Fruit fly (Drosophila melanogaster) whole organism, embryonic: Measurements from ENCODE around the gene CG7903.

Source experiments
- C15 ChIP-seq: fragments of 200-800 bp; sonication (Bioruptor generic); IDR thresholded peaks from 3 replicates; pipeline ENCODE4 v1.3.6; 2022; ENCODE audit warnings: missing biosample characterization, missing genetic modification characterization
- CG1024 ChIP-seq: fragments of 200-800 bp; sonication (Bioruptor generic); IDR thresholded peaks from 2 replicates; pipeline ENCODE4 v1.3.6; 2022; ENCODE audit warnings: missing biosample characterization, missing genetic modification characterization
- CG10274 ChIP-seq: fragments of 200-800 bp; sonication (Bioruptor generic); optimal IDR thresholded peaks from 3 replicates; lab custom pipeline; 2017; ENCODE audit warnings: missing biosample characterization, mild to moderate bottlenecking, missing genetic modification characterization
- CG13894 ChIP-seq: fragments of 200-800 bp; sonication (Bioruptor generic); optimal IDR thresholded peaks from 3 replicates; lab custom pipeline; 2018; ENCODE audit warnings: missing biosample characterization, mild to moderate bottlenecking, missing genetic modification characterization, moderate library complexity
- CG16863 ChIP-seq: fragments of 200-800 bp; sonication (Bioruptor generic); optimal IDR thresholded peaks from 3 replicates; lab custom pipeline; 2016; ENCODE audit warnings: missing biosample characterization, missing genetic modification characterization
- CG17359 ChIP-seq: fragments of 200-800 bp; sonication (Bioruptor generic); optimal IDR thresholded peaks from 3 replicates; lab custom pipeline; 2018; ENCODE audit warnings: missing biosample characterization, mild to moderate bottlenecking, missing genetic modification characterization, moderate library complexity
- CG2712 ChIP-seq: fragments of 200-800 bp; optimal IDR thresholded peaks from 3 replicates; lab custom pipeline; 2019; ENCODE audit warnings: missing biosample characterization, mild to moderate bottlenecking, missing genetic modification characterization, moderate library complexity
- CG2889 ChIP-seq: fragments of 200-800 bp; sonication (Bioruptor generic); IDR thresholded peaks from 3 replicates; pipeline ENCODE4 v1.3.6; 2022; ENCODE audit warnings: missing biosample characterization, missing genetic modification characterization
- CG4854 ChIP-seq: fragments of 200-800 bp; sonication (Bioruptor generic); optimal IDR thresholded peaks from 2 replicates; lab custom pipeline; 2016; ENCODE audit warnings: missing biosample characterization, missing genetic modification characterization, inconsistent platforms
- CG7372 ChIP-seq: fragments of 200-800 bp; sonication (Bioruptor generic); IDR thresholded peaks from 2 replicates; pipeline ENCODE4 v1.3.6; 2022; ENCODE audit warnings: missing biosample characterization, missing genetic modification characterization
- CG7745 ChIP-seq: fragments of 200-800 bp; sonication (Bioruptor generic); optimal IDR thresholded peaks from 2 replicates; lab custom pipeline; 2018; ENCODE audit warnings: missing biosample characterization, mild to moderate bottlenecking, missing genetic modification characterization, moderate library complexity
- CG7839 ChIP-seq: fragments of 200-800 bp; sonication (Bioruptor generic); optimal IDR thresholded peaks from 3 replicates; lab custom pipeline; 2018; ENCODE audit warnings: missing biosample characterization, mild to moderate bottlenecking, missing genetic modification characterization, moderate library complexity
- CG8089 ChIP-seq: fragments of 200-800 bp; sonication (Bioruptor generic); optimal IDR thresholded peaks from 3 replicates; lab custom pipeline; 2016; ENCODE audit warnings: missing biosample characterization, missing genetic modification characterization
- CG9215 ChIP-seq: fragments of 200-800 bp; sonication (Bioruptor generic); IDR thresholded peaks from 2 replicates; pipeline ENCODE4 v1.3.6; 2022; ENCODE audit warnings: missing biosample characterization, missing genetic modification characterization
- CoRest ChIP-seq: fragments of 200-800 bp; sonication (Bioruptor generic); optimal IDR thresholded peaks from 3 replicates; lab custom pipeline; 2018; ENCODE audit warnings: missing biosample characterization, mild to moderate bottlenecking, missing genetic modification characterization, moderate library complexity
- Deaf1 ChIP-seq: fragments of 200-800 bp; optimal IDR thresholded peaks from 3 replicates; lab custom pipeline; 2019; ENCODE audit warnings: missing biosample characterization, mild to moderate bottlenecking, missing genetic modification characterization, moderate library complexity
- Dip2 ChIP-seq: fragments of 200-800 bp; sonication (Bioruptor generic); IDR thresholded peaks from 2 replicates; pipeline ENCODE4 v1.3.6; 2022; ENCODE audit warnings: missing biosample characterization, missing genetic modification characterization
- Dref ChIP-seq: fragments of 200-800 bp; sonication (Bioruptor generic); IDR thresholded peaks from 2 replicates; pipeline ENCODE4 v1.3.6; 2022; ENCODE audit warnings: missing biosample characterization, missing genetic modification characterization
- E2f2 ChIP-seq: fragments of 200-800 bp; sonication (Bioruptor generic); IDR thresholded peaks from 2 replicates; pipeline ENCODE4 v1.3.6; 2022; ENCODE audit warnings: missing biosample characterization, missing genetic modification characterization
- Elba2 ChIP-seq: fragments of 200-800 bp; sonication (Bioruptor generic); optimal IDR thresholded peaks from 3 replicates; lab custom pipeline; 2016; ENCODE audit warnings: missing biosample characterization, missing genetic modification characterization
- Hey ChIP-seq: fragments of 200-800 bp; sonication (Bioruptor generic); optimal IDR thresholded peaks from 3 replicates; lab custom pipeline; 2018; ENCODE audit warnings: missing biosample characterization, mild to moderate bottlenecking, missing genetic modification characterization
- Lpt ChIP-seq: fragments of >200 bp; optimal IDR thresholded peaks from 2 replicates; lab custom pipeline; 2018; ENCODE audit warnings: missing biosample characterization, missing genetic modification characterization
- Nf-YC ChIP-seq: fragments of 200-800 bp; optimal IDR thresholded peaks from 3 replicates; lab custom pipeline; 2019; ENCODE audit warnings: missing biosample characterization, mild to moderate bottlenecking, missing genetic modification characterization, moderate library complexity
- Opbp ChIP-seq: fragments of 200-800 bp; sonication (Bioruptor generic); IDR thresholded peaks from 3 replicates; pipeline ENCODE4 v1.3.6; 2022; ENCODE audit warnings: missing biosample characterization, missing genetic modification characterization; ENCODE audit not compliant: partially characterized antibody
- bowl ChIP-seq: fragments of 200-800 bp; sonication (Bioruptor generic); IDR thresholded peaks from 2 replicates; pipeline ENCODE4 v1.3.6; 2022; ENCODE audit warnings: missing biosample characterization, missing genetic modification characterization
- cad ChIP-seq: fragments of >200 bp; optimal IDR thresholded peaks from 2 replicates; lab custom pipeline; 2017; ENCODE audit warnings: missing biosample characterization, missing genetic modification characterization
- caup ChIP-seq: fragments of 200-800 bp; sonication (Bioruptor generic); optimal IDR thresholded peaks from 3 replicates; lab custom pipeline; 2017; ENCODE audit warnings: missing biosample characterization, mild to moderate bottlenecking, missing genetic modification characterization, moderate library complexity; ENCODE audit not compliant: severe bottlenecking
- cwo ChIP-seq: fragments of 200-800 bp; sonication (Bioruptor generic); optimal IDR thresholded peaks from 3 replicates; lab custom pipeline; 2017; ENCODE audit warnings: missing biosample characterization, missing genetic modification characterization, mild to moderate bottlenecking, moderate library complexity, missing genetic modification reagents
- dysf ChIP-seq: fragments of 200-800 bp; sonication (Bioruptor generic); IDR thresholded peaks from 3 replicates; pipeline ENCODE4 v1.3.6; 2022; ENCODE audit warnings: missing biosample characterization, missing genetic modification characterization
- ems ChIP-seq: fragments of 200-800 bp; sonication (Bioruptor generic); optimal IDR thresholded peaks from 3 replicates; lab custom pipeline; 2016; ENCODE audit warnings: missing biosample characterization, missing genetic modification characterization
- exex ChIP-seq: fragments of 200-800 bp; sonication (Bioruptor generic); optimal IDR thresholded peaks from 4 replicates; lab custom pipeline; 2018; ENCODE audit warnings: missing biosample characterization, mild to moderate bottlenecking, missing genetic modification characterization, moderate library complexity
- eyg ChIP-seq: fragments of 200-800 bp; sonication (Bioruptor generic); optimal IDR thresholded peaks from 3 replicates; lab custom pipeline; 2016; ENCODE audit warnings: missing biosample characterization, missing genetic modification characterization
- fd102C ChIP-seq: fragments of 200-800 bp; sonication (Bioruptor generic); optimal IDR thresholded peaks from 2 replicates; lab custom pipeline; 2018; ENCODE audit warnings: missing biosample characterization, mild to moderate bottlenecking, missing genetic modification characterization, moderate library complexity
- fru ChIP-seq: fragments of >200 bp; optimal IDR thresholded peaks from 2 replicates; lab custom pipeline; 2017
- ftz-f1 ChIP-seq: fragments of 200-800 bp; sonication (Bioruptor generic); optimal IDR thresholded peaks from 2 replicates; lab custom pipeline; 2016; ENCODE audit warnings: missing biosample characterization, missing genetic modification characterization
- grn ChIP-seq: fragments of 200-800 bp; sonication (Bioruptor generic); optimal IDR thresholded peaks from 3 replicates; lab custom pipeline; 2017; ENCODE audit warnings: missing biosample characterization, missing genetic modification characterization
- jigr1 ChIP-seq: fragments of 200-800 bp; sonication (Bioruptor generic); IDR thresholded peaks from 3 replicates; pipeline ENCODE4 v1.3.6; 2022; ENCODE audit warnings: missing biosample characterization, missing genetic modification characterization
- kay ChIP-seq: fragments of 200-800 bp; sonication (Bioruptor generic); optimal IDR thresholded peaks from 2 replicates; lab custom pipeline; 2016; ENCODE audit warnings: missing biosample characterization, missing genetic modification characterization
- lab ChIP-seq: fragments of 200-800 bp; sonication (Bioruptor generic); optimal IDR thresholded peaks from 3 replicates; lab custom pipeline; 2017; ENCODE audit warnings: missing biosample characterization, missing genetic modification characterization, mild to moderate bottlenecking, moderate library complexity, missing genetic modification reagents
- lilli ChIP-seq: fragments of 200-800 bp; sonication (Bioruptor generic); optimal IDR thresholded peaks from 3 replicates; lab custom pipeline; 2016; ENCODE audit warnings: missing biosample characterization, missing genetic modification characterization
- mirr ChIP-seq: fragments of 200-800 bp; sonication (Bioruptor generic); optimal IDR thresholded peaks from 3 replicates; lab custom pipeline; 2018; ENCODE audit warnings: missing biosample characterization, mild to moderate bottlenecking, missing genetic modification characterization
- sd ChIP-seq: fragments of 200-800 bp; sonication (Bioruptor generic); optimal IDR thresholded peaks from 3 replicates; lab custom pipeline; 2018; ENCODE audit warnings: missing biosample characterization, mild to moderate bottlenecking, missing genetic modification characterization, moderate library complexity
- sqz ChIP-seq: fragments of 200-800 bp; sonication (Bioruptor generic); optimal IDR thresholded peaks from 3 replicates; lab custom pipeline; 2018; ENCODE audit warnings: missing biosample characterization, mild to moderate bottlenecking, missing genetic modification characterization
- sug ChIP-seq: fragments of 200-800 bp; optimal IDR thresholded peaks from 2 replicates; lab custom pipeline; 2019; ENCODE audit warnings: missing biosample characterization, mild to moderate bottlenecking, missing genetic modification characterization, moderate library complexity
- tll ChIP-seq, 2 experiments: fragments of 200-800 bp in 1 of 2; fragments of >200 bp in 1 of 2; sonication (Bioruptor generic) in 1 of 2; optimal IDR thresholded peaks; 2 replicates each; lab custom pipeline; 2017 to 2019; ENCODE audit warnings: missing biosample characterization in 2 of 2, missing genetic modification characterization in 2 of 2, mild to moderate bottlenecking in 1 of 2, moderate library complexity in 1 of 2
- zfh2 ChIP-seq: fragments of 200-800 bp; sonication (Bioruptor generic); optimal IDR thresholded peaks from 2 replicates; lab custom pipeline; 2016; ENCODE audit warnings: missing biosample characterization, missing genetic modification characterization

Gene CG7903

dm6 chr3R:30012602-30013489 is 17.8 kb upstream of the CG7903 start (continued):
- TF ChIP-seq CG7839 (tag; lab: Kevin White, UChicago) (peak; percentile 6), E2f2 (GFP tag; lab: Robert Waterston, UW) (no peak), CG2712 (tag; lab: Kevin White, UChicago) (no peak), CG9215 (GFP tag; lab: Robert Waterston, UW) (peak; percentile 27; the same call in 1 of the 2 replicates)

- TF ChIP-seq dysf (GFP tag; lab: Robert Waterston, UW) = no peak
- TF ChIP-seq Deaf1 (tag; lab: Kevin White, UChicago) = peak; percentile 53
- TF ChIP-seq CG7745 (tag; lab: Kevin White, UChicago) = no peak
- TF ChIP-seq cwo (GFP tag; lab: Kevin White, UChicago) = peak; percentile 20
- TF ChIP-seq CG2889 (GFP tag; lab: Robert Waterston, UW) = no peak
- peak; percentile 75 for TF ChIP-seq mirr (GFP tag; lab: Kevin White, UChicago)
- TF ChIP-seq Nf-YC (tag; lab: Kevin White, UChicago) = no peak
- TF ChIP-seq tll (GFP tag; optimal IDR thresholded peaks at IDR 0.05; lab: Kevin White, UChicago) = no peak
- no peak for TF ChIP-seq lab (GFP tag; lab: Kevin White, UChicago)
- TF ChIP-seq Hey (tag; lab: Kevin White, UChicago) = peak; percentile 63
- no peak for TF ChIP-seq lilli (GFP tag; lab: Kevin White, UChicago)
- TF ChIP-seq CG8089 (GFP tag; lab: Kevin White, UChicago) = no peak
- peak; percentile 88 for TF ChIP-seq exex (tag; lab: Kevin White, UChicago)
- peak; percentile 20 for TF ChIP-seq sug
- no peak for TF ChIP-seq Dip2 (GFP tag; lab: Robert Waterston, UW)
- TF ChIP-seq bowl (GFP tag; lab: Robert Waterston, UW) = no peak
- TF ChIP-seq fru (lab: Kevin White, UChicago) = no peak
- no peak for TF ChIP-seq fd102C (GFP tag; lab: Kevin White, UChicago)
- TF ChIP-seq sd = peak; percentile 8
- no peak for TF ChIP-seq Dref (GFP tag; lab: Robert Waterston, UW)
- TF ChIP-seq ems (GFP tag; lab: Kevin White, UChicago) = no peak
- TF ChIP-seq Opbp (GFP tag; lab: Robert Waterston, UW) = no peak
- no peak for TF ChIP-seq eyg (GFP tag; lab: Kevin White, UChicago)
- no peak for TF ChIP-seq zfh2 (GFP tag; lab: Kevin White, UChicago)
- TF ChIP-seq grn = peak; percentile 87
Measured at dm6 chr3R:30009173-30009572, 14.1 kb upstream of the CG7903 start, which contains the start of gene CG7912. Gene CG7912 (minus strand): TSS chr3R:30009189.

- no peak for TF ChIP-seq CG10274 (GFP tag; lab: Kevin White, UChicago)
- no peak for TF ChIP-seq Lpt
- no peak for TF ChIP-seq Elba2 (GFP tag; lab: Kevin White, UChicago)
- TF ChIP-seq CG16863 (GFP tag; lab: Kevin White, UChicago) = no peak
- no peak for TF ChIP-seq CG13894 (tag; lab: Kevin White, UChicago)
- TF ChIP-seq cwo (GFP tag; lab: Kevin White, UChicago) = no peak
- no peak for TF ChIP-seq CG7372 (GFP tag; lab: Robert Waterston, UW)
- TF ChIP-seq ftz-f1 (GFP tag; lab: Kevin White, UChicago) = no peak
- TF ChIP-seq cad = no peak
- TF ChIP-seq C15 (GFP tag; lab: Robert Waterston, UW) = no peak
- peak; percentile 86 for TF ChIP-seq CG17359 (tag; lab: Kevin White, UChicago)
- TF ChIP-seq kay (GFP tag; lab: Kevin White, UChicago) = no peak
- TF ChIP-seq CG4854 (GFP tag; lab: Kevin White, UChicago) = no peak
- TF ChIP-seq CG1024 (GFP tag; lab: Robert Waterston, UW) = no peak
- peak; percentile 31 for TF ChIP-seq sqz
- TF ChIP-seq jigr1 = no peak
- TF ChIP-seq caup = no peak
- no peak for TF ChIP-seq grn
- no peak for TF ChIP-seq CoRest
Measured at dm6 chr3R:30005332-30005979, 10.4 kb upstream of the CG7903 start.
